Worm (Caenorhabditis elegans) whole organism, L2 larva: Measurements from ENCODE around the gene twk-3.

Experiments
- alr-1 ChIP-seq: fragments of 150-350 bp; optimal IDR thresholded peaks from 2 replicates; lab custom pipeline; 2014; ENCODE audit warnings: missing biosample characterization, missing genetic modification characterization
- ceh-82 ChIP-seq: fragments of 150-350 bp; optimal IDR thresholded peaks from 2 replicates; lab custom pipeline; 2014; ENCODE audit warnings: missing biosample characterization, missing genetic modification characterization
- lin-11 ChIP-seq: fragments of 150-350 bp; sonication (generic microtip); optimal IDR thresholded peaks from 2 replicates; lab custom pipeline; 2014; ENCODE audit warnings: missing biosample characterization, missing genetic modification characterization, inconsistent platforms, mixed read lengths
- lsy-2 ChIP-seq, 2 experiments: fragments of 150-350 bp in 1 of 2; sonication (generic microtip) in 1 of 2; optimal IDR thresholded peaks; 2 replicates each; lab custom pipeline; 2014 to 2017; ENCODE audit warnings: missing biosample characterization in 2 of 2, missing genetic modification characterization in 2 of 2
- nhr-11 ChIP-seq: fragments of 150-350 bp; optimal IDR thresholded peaks from 2 replicates; lab custom pipeline; 2014; ENCODE audit warnings: missing biosample characterization, missing genetic modification characterization
- nhr-237 ChIP-seq: fragments of 150-350 bp; optimal IDR thresholded peaks from 2 replicates; lab custom pipeline; 2014; ENCODE audit warnings: missing biosample characterization, missing genetic modification characterization

DNA sequence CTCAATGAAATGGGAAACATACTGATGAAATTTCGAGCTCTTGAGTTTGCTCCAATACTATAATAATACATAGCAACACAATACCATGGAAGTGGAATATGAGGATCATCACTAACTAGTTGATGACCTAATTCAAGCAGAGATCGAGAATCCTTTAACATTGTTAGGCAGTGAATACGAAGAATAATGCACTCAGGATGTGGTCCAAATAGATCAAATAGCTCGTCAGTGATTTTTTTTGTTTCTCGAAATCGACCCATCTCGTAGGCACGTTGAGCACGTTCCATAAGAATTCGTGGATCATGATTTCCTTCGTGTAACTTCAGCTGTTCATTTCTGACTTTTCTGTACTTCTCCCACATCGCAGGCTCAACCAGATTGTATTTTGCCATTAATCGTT is 51.7 kb downstream of the twk-3 start:
- TF ChIP-seq alr-1 (tag; lab: Kevin White, UChicago), result no peak
- no peak for TF ChIP-seq nhr-11
- TF ChIP-seq nhr-237, result no peak
- no peak for TF ChIP-seq ceh-82 (tag; lab: Kevin White, UChicago)
- no peak for TF ChIP-seq lsy-2 (tag; optimal IDR thresholded peaks at IDR 0.05; lab: Kevin White, UChicago)
- TF ChIP-seq lin-11 (tag; lab: Kevin White, UChicago), result no peak
